Worm (Caenorhabditis elegans) whole organism, late embryonic: ENCODE measurements around the gene W10G6.1.

ENCODE experiments used
- C38D4.7 ChIP-seq: fragments of 200-800 bp; sonication (Bioruptor generic); optimal IDR thresholded peaks from 2 replicates; lab custom pipeline; 2018; ENCODE audit warnings: mild to moderate bottlenecking, missing genetic modification characterization, moderate library complexity, missing compliant biosample characterization
- F13H6.1 ChIP-seq: sonication (generic microtip); optimal IDR thresholded peaks from 2 replicates; lab custom pipeline; 2016; ENCODE audit warnings: missing genetic modification characterization, missing compliant biosample characterization
- T23F11.4 ChIP-seq: fragments of 200-800 bp; sonication (Bioruptor generic); optimal IDR thresholded peaks from 2 replicates; lab custom pipeline; 2018; ENCODE audit warnings: mild to moderate bottlenecking, missing genetic modification characterization, missing compliant biosample characterization
- ama-1 ChIP-seq: fragments of 150-350 bp; optimal IDR thresholded peaks from 2 replicates; lab custom pipeline; 2014
- ceh-19 ChIP-seq: fragments of 200-800 bp; sonication (Bioruptor generic); optimal IDR thresholded peaks from 2 replicates; lab custom pipeline; 2018; ENCODE audit warnings: mild to moderate bottlenecking, missing genetic modification characterization, missing compliant biosample characterization
- ceh-22 ChIP-seq: sonication (generic microtip); optimal IDR thresholded peaks from 2 replicates; lab custom pipeline; 2017; ENCODE audit warnings: missing biosample characterization, missing genetic modification characterization
- ceh-24 ChIP-seq: sonication (generic microtip); optimal IDR thresholded peaks from 2 replicates; lab custom pipeline; 2016; ENCODE audit warnings: mild to moderate bottlenecking, missing genetic modification characterization, missing compliant biosample characterization
- ceh-31 ChIP-seq: sonication (generic microtip); optimal IDR thresholded peaks from 2 replicates; lab custom pipeline; 2016; ENCODE audit warnings: missing genetic modification characterization, missing compliant biosample characterization
- ceh-48 ChIP-seq: sonication (generic microtip); optimal IDR thresholded peaks from 2 replicates; lab custom pipeline; 2016; ENCODE audit warnings: missing genetic modification characterization, inconsistent platforms, missing compliant biosample characterization
- ceh-6 ChIP-seq: fragments of 200-800 bp; sonication (Bioruptor generic); optimal IDR thresholded peaks from 2 replicates; lab custom pipeline; 2018; ENCODE audit warnings: mild to moderate bottlenecking, missing genetic modification characterization, missing compliant biosample characterization
- dmd-4 ChIP-seq: sonication (generic microtip); optimal IDR thresholded peaks from 2 replicates; lab custom pipeline; 2016; ENCODE audit warnings: borderline replicate concordance, missing genetic modification characterization, missing compliant biosample characterization
- elt-2 ChIP-seq: sonication (generic microtip); optimal IDR thresholded peaks from 2 replicates; lab custom pipeline; 2016; ENCODE audit warnings: missing genetic modification reagents, missing genetic modification characterization, missing compliant biosample characterization
- elt-4 ChIP-seq: sonication (generic microtip); optimal IDR thresholded peaks from 2 replicates; lab custom pipeline; 2016; ENCODE audit warnings: missing genetic modification characterization, missing compliant biosample characterization
- ets-4 ChIP-seq: sonication (generic microtip); optimal IDR thresholded peaks from 2 replicates; lab custom pipeline; 2016; ENCODE audit warnings: missing genetic modification characterization, missing compliant biosample characterization
- fax-1 ChIP-seq: sonication (generic microtip); optimal IDR thresholded peaks from 2 replicates; lab custom pipeline; 2016; ENCODE audit warnings: missing genotype, missing genetic modification characterization, missing compliant biosample characterization
- fkh-10 ChIP-seq: fragments of 150-350 bp; optimal IDR thresholded peaks from 2 replicates; lab custom pipeline; 2014; ENCODE audit warnings: missing biosample characterization, missing genetic modification reagents, missing genetic modification characterization
- fkh-6 ChIP-seq: sonication (generic microtip); optimal IDR thresholded peaks from 2 replicates; lab custom pipeline; 2016; ENCODE audit warnings: missing genetic modification characterization, missing compliant biosample characterization
- hlh-15 ChIP-seq: sonication (generic microtip); optimal IDR thresholded peaks from 2 replicates; lab custom pipeline; 2016; ENCODE audit warnings: missing genetic modification characterization, missing compliant biosample characterization
- hlh-30 ChIP-seq: sonication (generic microtip); optimal IDR thresholded peaks from 2 replicates; lab custom pipeline; 2017; ENCODE audit warnings: antibody characterized with exemption, missing genetic modification characterization, missing compliant biosample characterization; ENCODE audit not compliant: insufficient read depth
- hlh-8 ChIP-seq: sonication (generic microtip); optimal IDR thresholded peaks from 2 replicates; lab custom pipeline; 2016; ENCODE audit warnings: missing genotype, missing genetic modification characterization, missing compliant biosample characterization
- lim-6 ChIP-seq: sonication (generic microtip); optimal IDR thresholded peaks from 2 replicates; lab custom pipeline; 2016; ENCODE audit warnings: missing genetic modification characterization, missing compliant biosample characterization
- madf-2 ChIP-seq: sonication (generic microtip); optimal IDR thresholded peaks from 2 replicates; lab custom pipeline; 2017; ENCODE audit warnings: missing genetic modification characterization, missing compliant biosample characterization
- npax-4 ChIP-seq: sonication (generic microtip); optimal IDR thresholded peaks from 2 replicates; lab custom pipeline; 2016; ENCODE audit warnings: missing genetic modification characterization, missing compliant biosample characterization
- pag-3 ChIP-seq: sonication (generic microtip); optimal IDR thresholded peaks from 2 replicates; lab custom pipeline; 2016; ENCODE audit warnings: missing compliant biosample characterization, missing genetic modification characterization, borderline replicate concordance
- pat-9 ChIP-seq: fragments of 200-800 bp; sonication (Bioruptor generic); optimal IDR thresholded peaks from 2 replicates; lab custom pipeline; 2018; ENCODE audit warnings: mild to moderate bottlenecking, missing genetic modification characterization, moderate library complexity, missing compliant biosample characterization
- pha-2 ChIP-seq: sonication (generic microtip); optimal IDR thresholded peaks from 2 replicates; lab custom pipeline; 2017; ENCODE audit warnings: mild to moderate bottlenecking, missing genetic modification characterization, missing compliant biosample characterization
- pqm-1 ChIP-seq: sonication (generic microtip); optimal IDR thresholded peaks from 2 replicates; lab custom pipeline; 2016; ENCODE audit warnings: missing genetic modification characterization, missing compliant biosample characterization
- pros-1 ChIP-seq: fragments of 150-350 bp; optimal IDR thresholded peaks from 2 replicates; lab custom pipeline; 2014; ENCODE audit warnings: missing biosample characterization, missing genetic modification reagents, missing genetic modification characterization
- ref-2 ChIP-seq: sonication (generic microtip); optimal IDR thresholded peaks from 2 replicates; lab custom pipeline; 2016; ENCODE audit warnings: missing genetic modification characterization, missing compliant biosample characterization
- rnt-1 ChIP-seq: sonication (generic microtip); optimal IDR thresholded peaks from 2 replicates; lab custom pipeline; 2016; ENCODE audit warnings: missing genetic modification characterization, missing compliant biosample characterization
- sdc-2 ChIP-seq: sonication (generic microtip); optimal IDR thresholded peaks from 2 replicates; lab custom pipeline; 2016; ENCODE audit warnings: missing genotype, missing genetic modification characterization, missing compliant biosample characterization
- syd-9 ChIP-seq: sonication (generic microtip); optimal IDR thresholded peaks from 2 replicates; lab custom pipeline; 2016; ENCODE audit warnings: mild to moderate bottlenecking, missing genetic modification characterization, moderate library complexity, missing compliant biosample characterization
- tbx-2 ChIP-seq: sonication (generic microtip); optimal IDR thresholded peaks from 2 replicates; lab custom pipeline; 2016; ENCODE audit warnings: missing genetic modification characterization, missing compliant biosample characterization
- unc-3 ChIP-seq, 2 experiments: fragments of 200-800 bp in 1 of 2; sonication (Bioruptor generic) in 1 of 2; sonication (generic microtip) in 1 of 2; conservative IDR thresholded peaks in 1 of 2; optimal IDR thresholded peaks in 1 of 2; 2 replicates each; pipeline versions ENCODE4 v1.3.6 to Lab custom; 2016 to 2022; ENCODE audit warnings: missing compliant biosample characterization in 2 of 2, missing genetic modification characterization in 2 of 2, missing genetic modification reagents in 1 of 2
- unc-42 ChIP-seq: sonication (generic microtip); optimal IDR thresholded peaks from 2 replicates; lab custom pipeline; 2016; ENCODE audit warnings: missing genotype, missing genetic modification characterization, missing compliant biosample characterization
- ztf-16 ChIP-seq: sonication (generic microtip); optimal IDR thresholded peaks from 2 replicates; lab custom pipeline; 2017; ENCODE audit warnings: missing genetic modification characterization, missing compliant biosample characterization

W10G6.1 gene

DNA sequence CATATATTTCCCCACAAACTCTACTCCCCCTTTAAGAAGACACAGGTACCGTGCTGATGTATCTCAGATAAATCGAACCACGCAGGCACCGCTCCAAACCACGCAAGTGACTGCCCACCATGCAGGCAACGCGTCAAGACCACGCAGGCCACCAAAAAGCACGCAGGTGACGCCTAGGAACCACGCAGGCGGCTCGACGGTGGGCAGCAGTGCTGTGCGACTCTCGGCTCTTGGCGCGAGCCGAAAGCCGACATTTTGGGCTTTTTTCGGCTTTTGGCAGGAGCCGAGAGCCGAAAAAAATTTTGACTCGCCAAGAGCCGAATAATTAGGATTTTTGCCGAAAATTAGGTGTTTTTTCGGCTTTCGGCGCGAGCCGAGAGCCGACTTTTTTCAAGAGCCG lies 1.9 kb upstream of the W10G6.1 start:
- TF ChIP-seq fkh-6 (no peak), pqm-1 (no peak), lim-6 (no peak), hlh-30 (tag; lab: Kevin White, UChicago) (no peak), elt-4 (tag; lab: Kevin White, UChicago) (no peak), ceh-6 (no peak), pag-3 (tag; lab: Kevin White, UChicago) (no peak), hlh-8 (no peak), ets-4 (tag; lab: Kevin White, UChicago) (no peak), pha-2 (tag; lab: Kevin White, UChicago) (no peak), F13H6.1 (tag; lab: Kevin White, UChicago) (no peak), fax-1 (tag; lab: Kevin White, UChicago) (no peak), npax-4 (tag; lab: Kevin White, UChicago) (no peak), unc-42 (tag; lab: Kevin White, UChicago) (no peak), ceh-31 (tag; lab: Kevin White, UChicago) (no peak), dmd-4 (tag; lab: Kevin White, UChicago) (no peak), pat-9 (no peak), ceh-24 (tag; lab: Kevin White, UChicago) (no peak)
- TF ChIP-seq, all 69 proteins: peak for 0

DNA sequence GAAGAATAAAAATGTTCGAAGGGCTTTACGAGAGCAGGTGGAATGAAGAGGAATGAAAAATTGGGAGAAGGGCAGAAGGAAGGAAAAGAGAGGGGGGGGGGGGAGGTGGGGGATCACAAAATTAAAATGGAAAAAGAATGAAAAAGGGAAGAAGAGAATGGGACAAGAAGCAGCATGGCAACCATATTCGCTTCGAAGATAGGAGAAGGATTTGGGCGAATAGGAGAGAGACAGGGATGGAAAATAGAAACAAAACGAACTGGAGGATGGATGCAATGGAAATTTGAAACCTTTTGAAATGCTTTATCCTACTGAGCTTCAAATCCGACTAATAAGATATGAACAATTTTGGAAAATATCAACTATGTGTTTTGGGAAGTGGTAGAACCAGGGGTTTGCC lies 5.7 kb downstream of the W10G6.1 start, which contains the start of gene W10G6.6:
Gene W10G6.6, minus strand, starts transcription at position 101 of the 400 bp plus-strand sequence.
- TF ChIP-seq pat-9 (no peak), fkh-10 (GFP tag; lab: Kevin White, UChicago) (no peak), hlh-15 (tag; lab: Kevin White, UChicago) (no peak), T23F11.4 (GFP tag; lab: Kevin White, UChicago) (no peak), ref-2 (no peak), tbx-2 (tag; lab: Kevin White, UChicago) (no peak), ceh-48 (no peak), hlh-8 (no peak), ceh-19 (no peak), ceh-24 (tag; lab: Kevin White, UChicago) (no peak), madf-2 (tag; lab: Kevin White, UChicago) (no peak), npax-4 (tag; lab: Kevin White, UChicago) (no peak), ceh-6 (no peak), ets-4 (tag; lab: Kevin White, UChicago) (no peak), pros-1 (tag; lab: Kevin White, UChicago) (no peak), ceh-22 (tag; lab: Kevin White, UChicago) (no peak), lim-6 (no peak)

DNA sequence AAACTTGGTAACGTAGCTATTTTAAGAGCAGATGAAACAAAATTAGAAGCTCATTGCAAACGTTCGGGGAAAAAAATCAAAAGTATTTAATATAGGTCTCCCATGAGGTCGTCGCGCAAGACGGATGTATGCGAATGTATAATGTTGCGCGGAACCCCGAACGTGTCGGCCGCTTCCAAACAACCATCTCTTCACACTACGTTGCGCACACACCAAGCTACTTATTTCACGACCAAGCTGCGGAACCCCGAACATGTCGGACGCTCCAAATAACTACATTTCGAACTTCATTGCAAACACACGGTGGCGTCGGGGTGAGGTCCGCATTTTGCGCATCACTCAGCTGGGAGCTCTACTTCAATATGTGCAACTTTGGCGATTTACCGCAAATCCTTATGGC lies 13.5 kb downstream of the W10G6.1 start:
- TF ChIP-seq npax-4 (tag; lab: Kevin White, UChicago) (no peak), unc-3 (GFP tag; conservative IDR thresholded peaks at IDR 0.05; lab: Robert Waterston, UW) (no peak), unc-3 (tag; optimal IDR thresholded peaks at IDR 0.05; lab: Kevin White, UChicago) (no peak), fkh-10 (GFP tag; lab: Kevin White, UChicago) (no peak), rnt-1 (no peak), sdc-2 (tag; lab: Kevin White, UChicago) (no peak), unc-42 (tag; lab: Kevin White, UChicago) (no peak), ztf-16 (tag; lab: Kevin White, UChicago) (no peak), syd-9 (no peak)

DNA sequence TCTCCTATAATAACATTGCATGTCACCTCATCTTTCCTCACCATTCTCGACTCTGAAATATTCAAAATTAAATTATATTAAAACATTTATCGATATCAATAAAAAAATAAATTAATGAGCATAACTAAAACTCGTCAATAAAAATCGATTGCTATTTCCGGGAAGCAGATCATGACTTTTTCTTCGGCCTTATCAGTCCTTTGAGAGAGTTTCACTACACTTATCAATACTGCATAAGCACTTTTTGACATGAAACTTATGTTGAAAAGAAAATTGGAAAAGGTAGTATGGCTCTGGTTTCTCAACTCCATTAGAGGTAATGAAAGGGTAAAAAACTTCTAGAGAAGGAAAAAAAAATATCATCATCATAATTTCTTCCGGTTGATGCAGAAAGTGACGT lies 15.1 kb downstream of the W10G6.1 start:
- TF ChIP-seq C38D4.7 (GFP tag; lab: Kevin White, UChicago) (no peak), elt-2 (tag; lab: Kevin White, UChicago) (peak; percentile 32)

DNA sequence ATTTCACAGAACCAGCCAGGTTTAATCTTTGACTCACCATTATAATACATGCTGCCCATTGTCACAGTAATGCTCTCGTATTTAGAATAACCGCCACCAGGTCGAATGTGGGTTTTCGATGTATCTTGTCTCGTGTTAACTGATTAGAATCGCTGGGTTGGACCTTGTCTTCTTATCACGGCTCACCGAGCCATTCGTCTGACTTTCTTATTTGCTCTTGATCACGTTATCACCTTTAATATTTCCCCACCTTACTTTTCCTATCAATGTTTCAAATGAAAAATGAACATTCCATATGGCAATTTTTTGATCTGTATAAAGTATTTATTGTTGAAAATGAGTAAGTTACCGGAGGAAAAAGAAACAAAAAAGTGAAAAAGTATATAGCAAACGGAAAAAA lies 17.0 kb downstream of the W10G6.1 start, which contains the start of gene sgk-1:
Gene sgk-1, minus strand, starts transcription at position 130 of the 400 bp plus-strand sequence.
- TF ChIP-seq ama-1 (lab: Kevin White, UChicago) (no peak), ceh-31 (tag; lab: Kevin White, UChicago) (no peak), elt-2 (tag; lab: Kevin White, UChicago) (peak; percentile 66), ets-4 (tag; lab: Kevin White, UChicago) (no peak), unc-3 (GFP tag; conservative IDR thresholded peaks at IDR 0.05; lab: Robert Waterston, UW) (no peak), unc-3 (tag; optimal IDR thresholded peaks at IDR 0.05; lab: Kevin White, UChicago) (no peak)
- TF ChIP-seq, all 69 proteins: peak for 1
